Worm (Caenorhabditis elegans) whole organism, mixed stage, embryonic: Measurements from ENCODE around the gene F54F7.2.

Source experiments
- drap-1 ChIP-seq: fragments of 200-800 bp; sonication (Bioruptor generic); optimal IDR thresholded peaks from 3 replicates; lab custom pipeline; 2018; ENCODE audit warnings: mild to moderate bottlenecking, missing genetic modification characterization, missing compliant biosample characterization
- elt-1 ChIP-seq: sonication (generic microtip); optimal IDR thresholded peaks from 2 replicates; lab custom pipeline; 2017; ENCODE audit warnings: missing genetic modification characterization, mild to moderate bottlenecking, missing compliant biosample characterization, antibody characterized with exemption, moderate library complexity, borderline replicate concordance; ENCODE audit not compliant: insufficient read depth
- lsy-2 ChIP-seq: fragments of 150-350 bp; optimal IDR thresholded peaks from 2 replicates; lab custom pipeline; 2014; ENCODE audit warnings: missing biosample characterization, missing genetic modification characterization
- mep-1 ChIP-seq: fragments of 150-350 bp; optimal IDR thresholded peaks from 2 replicates; lab custom pipeline; 2017; ENCODE audit warnings: missing biosample characterization, missing genetic modification reagents, missing genetic modification characterization, inconsistent platforms
- ztf-11 ChIP-seq: fragments of 150-350 bp; optimal IDR thresholded peaks from 2 replicates; lab custom pipeline; 2014; ENCODE audit warnings: missing biosample characterization, missing genetic modification characterization

DNA sequence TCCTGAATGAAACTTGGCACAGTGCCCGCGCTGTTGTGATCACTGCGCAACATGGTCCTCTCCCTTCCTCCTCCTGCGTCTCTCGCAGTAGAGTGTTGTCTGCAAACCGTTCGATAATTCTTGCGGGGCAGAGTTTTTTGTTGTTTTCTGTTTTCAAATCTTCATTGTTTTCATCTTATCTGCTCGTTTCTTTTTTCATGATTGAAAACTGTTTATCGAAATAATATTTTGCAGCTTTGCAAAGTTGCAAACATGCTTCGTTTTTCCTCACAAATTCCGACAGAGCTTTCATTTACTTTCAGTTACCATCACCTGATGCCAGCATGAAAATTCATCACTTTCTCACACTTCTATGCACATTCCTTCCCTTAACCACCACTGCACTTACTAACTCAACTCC is 13.7 kb downstream of the F54F7.2 start, which contains the start of gene mes-1:
- TF ChIP-seq drap-1 (GFP tag; lab: Kevin White, UChicago) (no peak), mep-1 (tag; lab: Kevin White, UChicago) (no peak), elt-1 (tag; lab: Kevin White, UChicago) (no peak), ztf-11 (tag; lab: Kevin White, UChicago) (no peak), lsy-2 (no peak)
